Worm (Caenorhabditis elegans): ENCODE results near the gene K09C6.7.
"Not testable (repeated sequence)": the region's sequence is repeated elsewhere in the genome, so short reads cannot be mapped to it uniquely, and the experiment has no call there.

K09C6.7 gene

ce11 chrV:849512-849911 lies 10.6 kb upstream of the K09C6.7 start, which contains the start of gene srbc-12:
Gene srbc-12 (plus strand): TSS chrV:849812.
- no peak for TF ChIP-seq sdc-2 (tag; optimal IDR thresholded peaks at IDR 0.05)
- TF ChIP-seq dmd-4 (tag; optimal IDR thresholded peaks at IDR 0.05; ENCODE audit: borderline replicate concordance): no peak
- no peak for TF ChIP-seq ama-1 (optimal IDR thresholded peaks at IDR 0.05)
- no peak for TF ChIP-seq unc-3 (GFP tag; conservative IDR thresholded peaks at IDR 0.05)
- TF ChIP-seq unc-3 (tag; optimal IDR thresholded peaks at IDR 0.05): no peak
- no peak for TF ChIP-seq pax-1 (tag; optimal IDR thresholded peaks at IDR 0.05)
- TF ChIP-seq ahr-1 (tag; optimal IDR thresholded peaks at IDR 0.05): no peak

- no peak for TF ChIP-seq sox-2 (GFP tag; IDR thresholded peaks at IDR 0.05)
- no peak for TF ChIP-seq pha-4 (tag; optimal IDR thresholded peaks at IDR 0.05)
- TF ChIP-seq lim-6 (tag; optimal IDR thresholded peaks at IDR 0.05): no peak
- TF ChIP-seq syd-9 (tag; optimal IDR thresholded peaks at IDR 0.05): no peak
- no peak for TF ChIP-seq K02D7.2 (tag; optimal IDR thresholded peaks at IDR 0.05)
- TF ChIP-seq nhr-11 (tag; optimal IDR thresholded peaks at IDR 0.05): no peak
- no peak for TF ChIP-seq elt-4 (tag; optimal IDR thresholded peaks at IDR 0.05)
- TF ChIP-seq odd-2 (tag; optimal IDR thresholded peaks at IDR 0.05): no peak
- TF ChIP-seq ceh-24 (tag; optimal IDR thresholded peaks at IDR 0.05): no peak
- TF ChIP-seq pax-1 (tag; optimal IDR thresholded peaks at IDR 0.05): no peak
- no peak for TF ChIP-seq F13H6.1 (tag; optimal IDR thresholded peaks at IDR 0.05)
- TF ChIP-seq ceh-48 (tag; optimal IDR thresholded peaks at IDR 0.05): no peak
- TF ChIP-seq sox-4 (tag; optimal IDR thresholded peaks at IDR 0.05): no peak
- no peak for TF ChIP-seq fax-1 (tag; optimal IDR thresholded peaks at IDR 0.05)
- no peak for TF ChIP-seq fkh-6 (tag; optimal IDR thresholded peaks at IDR 0.05)
- TF ChIP-seq tbx-2 (tag; optimal IDR thresholded peaks at IDR 0.05): no peak
- TF ChIP-seq pag-3 (tag; optimal IDR thresholded peaks at IDR 0.05; ENCODE audit: borderline replicate concordance): no peak
Measured at ce11 chrV:849042-849441, 10.2 kb upstream of the K09C6.7 start.

DNA sequence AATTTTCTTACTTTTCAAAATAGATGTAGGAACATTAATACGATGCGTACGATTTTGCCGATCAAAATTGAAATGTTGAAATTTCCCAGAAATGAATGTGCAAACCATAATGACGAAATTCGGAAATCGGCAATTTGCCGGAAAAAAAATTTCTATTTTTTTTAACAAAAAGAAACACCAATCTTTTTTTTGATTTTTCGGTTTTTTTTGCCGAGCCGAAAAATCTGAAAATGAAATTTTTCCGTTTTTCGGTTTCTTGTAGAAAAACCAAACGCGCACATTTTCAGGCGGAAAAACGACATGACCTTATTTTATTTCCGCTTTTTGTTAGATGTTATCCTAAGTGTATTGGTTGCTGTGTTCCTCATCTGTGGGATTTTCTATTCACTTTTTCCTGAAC lies 8.6 kb upstream of the K09C6.7 start, which contains the start of gene srbc-13:
srbc-13 (plus strand) TSS at position 301 of the 400 bp plus-strand sequence.
- TF ChIP-seq ref-2 (tag; optimal IDR thresholded peaks at IDR 0.05) (no peak), K02D7.2 (tag; optimal IDR thresholded peaks at IDR 0.05) (no peak), fkh-6 (tag; optimal IDR thresholded peaks at IDR 0.05) (no peak), ama-1 (optimal IDR thresholded peaks at IDR 0.05) (no peak), madf-2 (tag; optimal IDR thresholded peaks at IDR 0.05) (no peak), ets-4 (tag; optimal IDR thresholded peaks at IDR 0.05) (no peak), sox-2 (GFP tag; IDR thresholded peaks at IDR 0.05) (no peak), sox-4 (tag; optimal IDR thresholded peaks at IDR 0.05) (no peak), ceh-48 (tag; optimal IDR thresholded peaks at IDR 0.05) (no peak)

- not testable (repeated sequence) for TF ChIP-seq sox-2 (GFP tag; IDR thresholded peaks at IDR 0.05); ceh-9 (tag; optimal IDR thresholded peaks at IDR 0.05); zip-5 (tag; optimal IDR thresholded peaks at IDR 0.05)
Measured at ce11 chrV:843118-843517, 4.2 kb upstream of the K09C6.7 start, which contains the start of gene K09C6.8. Gene K09C6.8 (minus strand): TSS chrV:843218.

DNA sequence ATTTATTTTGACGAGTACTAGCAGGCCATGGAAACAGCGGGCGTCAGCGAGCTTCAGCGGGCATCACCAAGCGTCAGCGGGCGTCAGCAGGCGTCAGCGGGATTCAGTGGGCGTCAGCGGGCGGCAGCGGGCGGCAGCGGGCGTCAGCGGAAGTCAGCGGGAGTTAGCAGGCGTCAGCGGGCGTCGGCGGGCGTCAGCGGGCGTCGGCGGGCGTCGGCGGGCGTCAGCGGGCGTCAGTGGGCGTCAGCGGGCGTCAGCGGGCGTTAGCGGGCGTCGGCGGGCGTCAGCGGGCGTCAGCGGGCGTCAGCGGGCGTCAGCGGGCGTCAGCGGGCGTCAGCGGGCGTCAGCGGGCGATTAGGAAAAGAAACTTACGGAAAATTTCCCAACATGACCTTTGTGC lies 3.7 kb upstream of the K09C6.7 start:
- TF ChIP-seq fkh-10 (GFP tag; optimal IDR thresholded peaks at IDR 0.05) (no peak), hlh-30 (tag; optimal IDR thresholded peaks at IDR 0.05; ENCODE audit: insufficient read depth) (no peak), hlh-8 (tag; optimal IDR thresholded peaks at IDR 0.05) (no peak), ceh-19 (GFP tag; optimal IDR thresholded peaks at IDR 0.05) (no peak), T23F11.4 (GFP tag; optimal IDR thresholded peaks at IDR 0.05) (no peak), ceh-48 (tag; optimal IDR thresholded peaks at IDR 0.05) (no peak), fkh-6 (tag; optimal IDR thresholded peaks at IDR 0.05) (no peak), tbx-2 (tag; optimal IDR thresholded peaks at IDR 0.05) (no peak), ztf-16 (tag; optimal IDR thresholded peaks at IDR 0.05) (no peak), K02D7.2 (tag; optimal IDR thresholded peaks at IDR 0.05) (no peak), ceh-45 (GFP tag; IDR thresholded peaks at IDR 0.05) (no peak)

Data from whole organism, late embryonic.